Worm (Caenorhabditis elegans) whole organism, L4 larva: ENCODE measurements around the gene oac-51.
"Not testable (repeated sequence)": the region's sequence is repeated elsewhere in the genome, so short reads cannot be mapped to it uniquely, and the experiment has no call there.

Experiments
- F44E2.7 ChIP-seq: fragments of 200-800 bp; sonication (Bioruptor generic); IDR thresholded peaks from 2 replicates; pipeline ENCODE4 v2.1.2; 2022; ENCODE audit warnings: missing genetic modification characterization, missing compliant biosample characterization
- F49E8.2 ChIP-seq: sonication (generic microtip); optimal IDR thresholded peaks from 2 replicates; lab custom pipeline; 2016; ENCODE audit warnings: missing compliant biosample characterization, mild to moderate bottlenecking, missing genetic modification characterization, borderline replicate concordance
- Y48G9A.11 ChIP-seq: fragments of 200-800 bp; sonication (Bioruptor generic); IDR thresholded peaks from 2 replicates; pipeline ENCODE4 v1.3.6; 2022; ENCODE audit warnings: missing genetic modification reagents, missing genetic modification characterization, missing compliant biosample characterization
- Y5F2A.4 ChIP-seq: fragments of 200-800 bp; sonication (Bioruptor generic); optimal IDR thresholded peaks from 2 replicates; lab custom pipeline; 2018; ENCODE audit warnings: mild to moderate bottlenecking, missing genetic modification characterization, missing compliant biosample characterization
- aha-1 ChIP-seq: fragments of 150-350 bp; peaks from one replicate; lab custom pipeline; 2014; ENCODE audit warnings: missing biosample characterization, missing genetic modification characterization
- ama-1 ChIP-seq: fragments of 150-350 bp; optimal IDR thresholded peaks from 2 replicates; lab custom pipeline; 2014; ENCODE audit warnings: inconsistent platforms, mixed read lengths
- arid-1 ChIP-seq: fragments of 200-800 bp; sonication (Bioruptor generic); conservative IDR thresholded peaks from 2 replicates; pipeline ENCODE4 v1.3.6; 2022; ENCODE audit warnings: missing genetic modification reagents, missing genetic modification characterization, missing compliant biosample characterization
- ceh-28 ChIP-seq: fragments of 150-350 bp; optimal IDR thresholded peaks from 2 replicates; lab custom pipeline; 2014; ENCODE audit warnings: missing biosample characterization, missing genetic modification reagents, missing genetic modification characterization
- ceh-44 ChIP-seq: fragments of 200-800 bp; sonication (Bioruptor generic); IDR thresholded peaks from 2 replicates; pipeline ENCODE4 v1.3.6; 2022; ENCODE audit warnings: missing genetic modification reagents, missing genetic modification characterization, missing compliant biosample characterization
- ctbp-1 ChIP-seq: fragments of 200-800 bp; sonication (Bioruptor generic); IDR thresholded peaks from 2 replicates; pipeline ENCODE4 v1.3.6; 2022; ENCODE audit warnings: missing genetic modification reagents, missing genetic modification characterization, missing compliant biosample characterization
- daf-16 ChIP-seq, 3 experiments: sonication (generic microtip); optimal IDR thresholded peaks; 2 replicates each; lab custom pipeline; 2016 to 2017; ENCODE audit warnings: missing genetic modification characterization in 3 of 3, missing genetic modification reagents in 3 of 3, mild to moderate bottlenecking in 2 of 3, missing compliant biosample characterization in 2 of 3, missing biosample characterization in 1 of 3, moderate library complexity in 1 of 3
- daf-19 ChIP-seq: fragments of 200-800 bp; sonication (Bioruptor generic); conservative IDR thresholded peaks from 2 replicates; pipeline ENCODE4 v1.3.6; 2022; ENCODE audit warnings: missing genetic modification characterization, missing compliant biosample characterization
- dmd-6 ChIP-seq: fragments of 200-800 bp; sonication (Bioruptor generic); IDR thresholded peaks from 2 replicates; pipeline ENCODE4 v1.3.6; 2022; ENCODE audit warnings: missing genetic modification reagents, missing genetic modification characterization, missing compliant biosample characterization
- dmd-8 ChIP-seq: fragments of 200-800 bp; sonication (Bioruptor generic); IDR thresholded peaks from 2 replicates; pipeline ENCODE4 v1.3.6; 2022; ENCODE audit warnings: missing genetic modification characterization, missing compliant biosample characterization
- duxl-1 ChIP-seq: sonication (generic microtip); optimal IDR thresholded peaks from 2 replicates; lab custom pipeline; 2016; ENCODE audit warnings: mild to moderate bottlenecking, missing genetic modification characterization, moderate library complexity, missing compliant biosample characterization; ENCODE audit not compliant: poor library complexity
- dve-1 ChIP-seq: sonication (generic microtip); optimal IDR thresholded peaks from 2 replicates; lab custom pipeline; 2017; ENCODE audit warnings: antibody characterized with exemption, mild to moderate bottlenecking, missing genetic modification characterization, missing compliant biosample characterization; ENCODE audit not compliant: insufficient read depth
- egl-27 ChIP-seq: sonication (generic microtip); optimal IDR thresholded peaks from 3 replicates; lab custom pipeline; 2017; ENCODE audit warnings: missing biosample characterization, missing genetic modification reagents, missing genetic modification characterization
- egl-43 ChIP-seq: fragments of 200-800 bp; sonication (Bioruptor generic); IDR thresholded peaks from 2 replicates; pipeline ENCODE4 v1.3.6; 2022; ENCODE audit warnings: missing genetic modification reagents, missing genetic modification characterization, missing compliant biosample characterization
- lim-7 ChIP-seq: fragments of 200-800 bp; sonication (Bioruptor generic); IDR thresholded peaks from 2 replicates; pipeline ENCODE4 v1.3.6; 2022; ENCODE audit warnings: missing genetic modification characterization, missing compliant biosample characterization
- lin-15B ChIP-seq: fragments of 150-350 bp; sonication (generic microtip); optimal IDR thresholded peaks from 3 replicates; lab custom pipeline; 2014; ENCODE audit warnings: missing biosample characterization, missing genetic modification characterization
- lin-38 ChIP-seq: fragments of 200-800 bp; sonication (Bioruptor generic); IDR thresholded peaks from 2 replicates; pipeline ENCODE4 v1.3.6; 2022; ENCODE audit warnings: missing genetic modification reagents, missing genetic modification characterization, missing compliant biosample characterization
- lir-3 ChIP-seq: sonication (generic microtip); optimal IDR thresholded peaks from 2 replicates; lab custom pipeline; 2016; ENCODE audit warnings: mild to moderate bottlenecking, missing genetic modification characterization, missing compliant biosample characterization
- madf-5 ChIP-seq, 2 experiments: fragments of 200-800 bp; sonication (Bioruptor generic); IDR thresholded peaks; 2 replicates each; pipeline ENCODE4 v1.3.6; 2022; ENCODE audit warnings: missing compliant biosample characterization in 2 of 2, missing genetic modification characterization in 2 of 2
- mdt-29 ChIP-seq: fragments of 200-800 bp; sonication (Bioruptor generic); IDR thresholded peaks from 2 replicates; pipeline ENCODE4 v1.3.6; 2022; ENCODE audit warnings: missing genetic modification reagents, missing genetic modification characterization, missing compliant biosample characterization
- mes-2 ChIP-seq: sonication (generic microtip); optimal IDR thresholded peaks from 2 replicates; lab custom pipeline; 2016; ENCODE audit warnings: missing genotype, mild to moderate bottlenecking, missing genetic modification characterization, missing compliant biosample characterization; ENCODE audit not compliant: poor library complexity, severe bottlenecking
- mxl-2 ChIP-seq: fragments of 200-800 bp; sonication (Bioruptor generic); conservative IDR thresholded peaks from 2 replicates; pipeline ENCODE4 v1.3.6; 2022; ENCODE audit warnings: missing genetic modification reagents, missing genetic modification characterization, missing compliant biosample characterization
- nhr-102 ChIP-seq: sonication (generic microtip); optimal IDR thresholded peaks from 2 replicates; lab custom pipeline; 2016; ENCODE audit warnings: mild to moderate bottlenecking, missing genetic modification characterization, moderate library complexity, missing compliant biosample characterization
- nhr-42 ChIP-seq: fragments of 200-800 bp; sonication (Bioruptor generic); IDR thresholded peaks from 2 replicates; pipeline ENCODE4 v1.3.6; 2022; ENCODE audit warnings: missing genetic modification characterization, missing compliant biosample characterization
- pha-4 ChIP-seq, 2 experiments: fragments of 150-350 bp in 1 of 2; fragments of 200-800 bp in 1 of 2; sonication (Bioruptor generic) in 1 of 2; IDR thresholded peaks in 1 of 2; optimal IDR thresholded peaks in 1 of 2; 2 replicates each; pipeline versions ENCODE4 v1.3.6 to Lab custom; 2014 to 2022; ENCODE audit warnings: missing genetic modification characterization in 2 of 2, missing genetic modification reagents in 2 of 2, missing biosample characterization in 1 of 2, missing compliant biosample characterization in 1 of 2
- php-3 ChIP-seq: fragments of 200-800 bp; sonication (Bioruptor generic); IDR thresholded peaks from 2 replicates; pipeline ENCODE4 v1.3.6; 2022; ENCODE audit warnings: missing genetic modification reagents, missing genetic modification characterization, missing compliant biosample characterization
- pqm-1 ChIP-seq: sonication (generic microtip); optimal IDR thresholded peaks from 2 replicates; lab custom pipeline; 2017; ENCODE audit warnings: missing biosample characterization, missing genetic modification characterization
- rbr-2 ChIP-seq: sonication (generic microtip); optimal IDR thresholded peaks from 2 replicates; lab custom pipeline; 2016; ENCODE audit warnings: missing genotype, missing genetic modification characterization, missing compliant biosample characterization
- saeg-2 ChIP-seq: fragments of 200-800 bp; sonication (Bioruptor generic); IDR thresholded peaks from 2 replicates; pipeline ENCODE4 v1.3.6; 2022; ENCODE audit warnings: missing genetic modification reagents, missing genetic modification characterization, missing compliant biosample characterization
- sdz-12 ChIP-seq: fragments of 200-800 bp; sonication (Bioruptor generic); optimal IDR thresholded peaks from 2 replicates; lab custom pipeline; 2018; ENCODE audit warnings: mild to moderate bottlenecking, missing genetic modification characterization, missing compliant biosample characterization
- set-16 ChIP-seq: fragments of 200-800 bp; sonication (Bioruptor generic); IDR thresholded peaks from 2 replicates; pipeline ENCODE4 v1.3.6; 2022; ENCODE audit warnings: missing genetic modification reagents, missing genetic modification characterization, missing compliant biosample characterization
- snpc-1.2 ChIP-seq: fragments of 200-800 bp; sonication (Bioruptor generic); IDR thresholded peaks from 2 replicates; pipeline ENCODE4 v1.3.6; 2022; ENCODE audit warnings: missing genetic modification reagents, missing genetic modification characterization, missing compliant biosample characterization
- spr-3 ChIP-seq: fragments of 200-800 bp; sonication (Bioruptor generic); optimal IDR thresholded peaks from 2 replicates; lab custom pipeline; 2018; ENCODE audit warnings: mild to moderate bottlenecking, missing genetic modification characterization, missing compliant biosample characterization
- unc-130 ChIP-seq: sonication (generic microtip); optimal IDR thresholded peaks from 2 replicates; lab custom pipeline; 2016; ENCODE audit warnings: missing genetic modification reagents, missing genetic modification characterization, missing compliant biosample characterization
- vab-7 ChIP-seq: fragments of 200-800 bp; sonication (Bioruptor generic); IDR thresholded peaks from 2 replicates; pipeline ENCODE4 v1.3.6; 2022; ENCODE audit warnings: missing genetic modification reagents, missing genetic modification characterization, missing compliant biosample characterization
- zag-1 ChIP-seq: fragments of 150-350 bp; optimal IDR thresholded peaks from 2 replicates; lab custom pipeline; 2014; ENCODE audit warnings: missing biosample characterization, missing genetic modification characterization
- zfp-2 ChIP-seq: sonication (generic microtip); optimal IDR thresholded peaks from 2 replicates; lab custom pipeline; 2016; ENCODE audit warnings: mild to moderate bottlenecking, missing genetic modification characterization, missing compliant biosample characterization
- zfp-3 ChIP-seq: fragments of 200-800 bp; sonication (Bioruptor generic); conservative IDR thresholded peaks from 2 replicates; pipeline ENCODE4 v1.3.6; 2022; ENCODE audit warnings: missing genetic modification reagents, missing genetic modification characterization, missing compliant biosample characterization
- ztf-7 ChIP-seq: fragments of 150-350 bp; optimal IDR thresholded peaks from 2 replicates; lab custom pipeline; 2014; ENCODE audit warnings: missing biosample characterization, missing genetic modification characterization

oac-51 gene

ce11 chrIV:4386351-4386750 is 49.8 kb downstream of the oac-51 start, which contains the start of gene tald-1:
Gene tald-1 (plus strand): TSS chrIV:4386651.
- no peak for TF ChIP-seq egl-43 (GFP tag; lab: Robert Waterston, UW)
- 0 out of 2 replicates have a peak, but pooled peaks have one; percentile 13 for TF ChIP-seq php-3 (GFP tag; lab: Robert Waterston, UW)
- TF ChIP-seq lin-15B (tag; lab: Kevin White, UChicago), result no peak
- no peak for TF ChIP-seq zag-1 (tag; lab: Kevin White, UChicago)
- no peak for TF ChIP-seq daf-16 (GFP tag; optimal IDR thresholded peaks at IDR 0.05; lab: Kevin White, UChicago)
- TF ChIP-seq daf-16 (tag; optimal IDR thresholded peaks at IDR 0.05; lab: Kevin White, UChicago), result peak; percentile 0
- peak; percentile 25; the same call in 1 of the 2 replicates for TF ChIP-seq snpc-1.2 (GFP tag; lab: Robert Waterston, UW)
- peak; percentile 5 for TF ChIP-seq dve-1 (tag; lab: Kevin White, UChicago)
- peak; percentile 38 for TF ChIP-seq ceh-28 (tag; lab: Kevin White, UChicago)
- peak; percentile 38 for TF ChIP-seq pqm-1

ce11 chrIV:4388854-4389253 is 52.3 kb downstream of the oac-51 start:
- TF ChIP-seq mdt-29 (peak; percentile 40; the same call in 1 of the 2 replicates), ceh-44 (GFP tag; lab: Robert Waterston, UW) (peak; percentile 38; the same call in 1 of the 2 replicates), ama-1 (peak; percentile 28), mes-2 (peak; percentile 24), duxl-1 (tag; lab: Kevin White, UChicago) (peak; percentile 40), ctbp-1 (GFP tag; lab: Robert Waterston, UW) (peak; percentile 54; the same call in 1 of the 2 replicates), egl-43 (GFP tag; lab: Robert Waterston, UW) (peak; percentile 5; the same call in 1 of the 2 replicates), arid-1 (peak; percentile 60; the same call in 1 of the 2 replicates), snpc-1.2 (GFP tag; lab: Robert Waterston, UW) (peak; percentile 90), F49E8.2 (peak; percentile 85), mxl-2 (GFP tag; lab: Robert Waterston, UW) (0 out of 2 replicates have a peak, but pooled peaks have one; percentile 30), zfp-3 (peak; percentile 48; the same call in 1 of the 2 replicates), Y48G9A.11 (GFP tag; lab: Robert Waterston, UW) (peak; percentile 79), pha-4 (GFP tag; IDR thresholded peaks at IDR 0.05; lab: Robert Waterston, UW) (peak; percentile 57), nhr-42 (0 out of 2 replicates have a peak, but pooled peaks have one; percentile 43), unc-130 (GFP tag; lab: Kevin White, UChicago) (peak; percentile 19), madf-5 (GFP tag; IDR thresholded peaks at IDR 0.05; lab: Robert Waterston, UW) (0 out of 4 replicates have a peak, but pooled peaks of 1 of the 2 experiments have one; percentile 60), dmd-8 (GFP tag; lab: Robert Waterston, UW) (peak; percentile 77; the same call in 1 of the 2 replicates), daf-19 (GFP tag; lab: Robert Waterston, UW) (peak; percentile 77; the same call in 1 of the 2 replicates), Y5F2A.4 (peak; percentile 3), lim-7 (GFP tag; lab: Robert Waterston, UW) (0 out of 2 replicates have a peak, but pooled peaks have one; percentile 46), lin-38 (GFP tag; lab: Robert Waterston, UW) (peak; percentile 87), dmd-6 (GFP tag; lab: Robert Waterston, UW) (peak; percentile 13; the same call in 1 of the 2 replicates)
- not testable (repeated sequence) for TF ChIP-seq pha-4 (tag; optimal IDR thresholded peaks at IDR 0.05; lab: Kevin White, UChicago)

ce11 chrIV:4389427-4389826 is 52.8 kb downstream of the oac-51 start:
- 0 out of 2 replicates have a peak, but pooled peaks have one; percentile 3 for TF ChIP-seq F44E2.7
- TF ChIP-seq set-16 (GFP tag; lab: Robert Waterston, UW), result peak; percentile 91

- TF ChIP-seq spr-3 (GFP tag; lab: Kevin White, UChicago), result peak; percentile 88
- peak; percentile 69 for TF ChIP-seq ceh-44 (GFP tag; lab: Robert Waterston, UW)
- peak; percentile 98 for TF ChIP-seq aha-1 (tag; lab: Kevin White, UChicago)
- TF ChIP-seq mxl-2 (GFP tag; lab: Robert Waterston, UW), result peak; percentile 82
- TF ChIP-seq snpc-1.2 (GFP tag; lab: Robert Waterston, UW), result peak; percentile 89
- no peak for TF ChIP-seq egl-27 (tag; lab: Kevin White, UChicago)
- TF ChIP-seq lir-3, result peak; percentile 73
- TF ChIP-seq sdz-12 (GFP tag; lab: Kevin White, UChicago), result peak; percentile 53
- peak; percentile 92 for TF ChIP-seq zfp-2
- TF ChIP-seq ztf-7 (tag; lab: Kevin White, UChicago), result no peak
- no peak for TF ChIP-seq zag-1 (tag; lab: Kevin White, UChicago)
- TF ChIP-seq nhr-102 (tag; lab: Kevin White, UChicago), result peak; percentile 97
- peak; percentile 98 for TF ChIP-seq pha-4 (GFP tag; IDR thresholded peaks at IDR 0.05; lab: Robert Waterston, UW)
- no peak for TF ChIP-seq pha-4 (tag; optimal IDR thresholded peaks at IDR 0.05; lab: Kevin White, UChicago)
- TF ChIP-seq saeg-2, result peak; percentile 97
- peak; percentile 98 for TF ChIP-seq rbr-2 (tag; lab: Kevin White, UChicago)
- TF ChIP-seq vab-7 (GFP tag; lab: Robert Waterston, UW), result peak; percentile 93
Measured at ce11 chrIV:4390438-4390894, 53.9 kb downstream of the oac-51 start, which contains the start of the genes rpl-7A and set-21. Gene rpl-7A (minus strand): TSS chrIV:4390590. Gene set-21 (plus strand): TSS chrIV:4390844.
